Fruit fly (Drosophila melanogaster): Measurements from ENCODE around the gene robo2.

robo2 gene

DNA sequence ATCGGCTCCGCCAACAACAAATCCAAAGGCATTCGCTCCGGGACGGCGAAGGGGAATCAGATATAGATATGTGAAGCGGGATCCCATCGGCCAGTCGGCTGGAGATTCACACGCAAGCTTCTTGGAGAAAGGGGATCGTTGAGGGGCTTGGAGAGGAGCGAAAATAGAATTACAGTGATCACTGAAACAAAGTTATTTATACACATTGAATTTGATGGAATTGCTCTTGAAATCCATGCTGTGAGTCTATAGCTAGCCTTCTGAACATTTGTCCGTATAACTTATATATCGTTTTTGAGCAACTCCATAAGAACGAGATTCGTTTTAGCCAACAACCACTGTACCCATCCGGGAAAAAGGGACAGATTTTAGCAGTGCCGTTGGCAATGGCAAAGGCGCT, 4.6 kb upstream of the robo2 start (continued):
- TF ChIP-seq CG1832 (GFP tag; optimal IDR thresholded peaks at IDR 0.05) (no peak), hbn (GFP tag; IDR thresholded peaks at IDR 0.05; ENCODE audit: partially characterized antibody) (no peak), maf-S (GFP tag; optimal IDR thresholded peaks at IDR 0.05) (no peak), Nf-YC (tag; optimal IDR thresholded peaks at IDR 0.05) (no peak), NC2α (GFP tag; optimal IDR thresholded peaks at IDR 0.05) (no peak), CG14050 (GFP tag; IDR thresholded peaks at IDR 0.05) (no peak), corto (GFP tag; optimal IDR thresholded peaks at IDR 0.05) (peak; percentile 77), CG2120 (GFP tag; optimal IDR thresholded peaks at IDR 0.05) (peak; percentile 26), CG7357 (GFP tag; IDR thresholded peaks at IDR 0.05) (0 out of 3 replicates have a peak, but pooled peaks have one; percentile 21), CG7839 (tag; optimal IDR thresholded peaks at IDR 0.05) (peak; percentile 23), Eip74EF (GFP tag; optimal IDR thresholded peaks at IDR 0.05) (no peak), ssp (GFP tag; IDR thresholded peaks at IDR 0.05) (no peak), slp2 (GFP tag; optimal IDR thresholded peaks at IDR 0.05) (no peak), CG33557 (GFP tag; optimal IDR thresholded peaks at IDR 0.05) (peak; percentile 44), Ada2b (GFP tag; IDR thresholded peaks at IDR 0.05) (peak; percentile 35; the same call in 1 of the 2 replicates), sim (GFP tag; IDR thresholded peaks at IDR 0.05) (no peak), CG14441 (GFP tag; IDR thresholded peaks at IDR 0.05) (0 out of 2 replicates have a peak, but pooled peaks have one; percentile 28), Gsc (GFP tag; IDR thresholded peaks at IDR 0.05) (no peak), CG12104 (GFP tag; optimal IDR thresholded peaks at IDR 0.05) (no peak), CG16813 (GFP tag; IDR thresholded peaks at IDR 0.05; ENCODE audit: partially characterized antibody) (no peak), D (optimal IDR thresholded peaks at IDR 0.05) (no peak), D (GFP tag; optimal IDR thresholded peaks at IDR 0.05) (no peak), cwo (GFP tag; optimal IDR thresholded peaks at IDR 0.05) (no peak), CG8765 (GFP tag; IDR thresholded peaks at IDR 0.05) (no peak), Dref (GFP tag; IDR thresholded peaks at IDR 0.05) (no peak), sisA (GFP tag; IDR thresholded peaks at IDR 0.05) (peak; percentile 29; the same call in 1 of the 2 replicates), Camta (GFP tag; optimal IDR thresholded peaks at IDR 0.05) (no peak), CG11093 (GFP tag; IDR thresholded peaks at IDR 0.05) (no peak), C15 (GFP tag; IDR thresholded peaks at IDR 0.05) (no peak), CG11695 (GFP tag; IDR thresholded peaks at IDR 0.05) (no peak), Mrtf (GFP tag; IDR thresholded peaks at IDR 0.05) (0 out of 3 replicates have a peak, but pooled peaks have one; percentile 32), Hr3 (GFP tag; optimal IDR thresholded peaks at IDR 0.05) (peak; percentile 40), cad (GFP tag; optimal IDR thresholded peaks at IDR 0.05) (no peak), CG6272 (GFP tag; IDR thresholded peaks at IDR 0.05) (no peak), CG7786 (GFP tag; optimal IDR thresholded peaks at IDR 0.05) (peak; percentile 46), CG6813 (GFP tag; optimal IDR thresholded peaks at IDR 0.05) (no peak), sc (optimal IDR thresholded peaks at IDR 0.05) (no peak), sc (GFP tag; optimal IDR thresholded peaks at IDR 0.05) (peak; percentile 66), CG18476 (GFP tag; optimal IDR thresholded peaks at IDR 0.05) (no peak), CG11398 (GFP tag; optimal IDR thresholded peaks at IDR 0.05) (no peak), CG6791 (GFP tag; IDR thresholded peaks at IDR 0.05; ENCODE audit: partially characterized antibody) (no peak), CG3726 (GFP tag; IDR thresholded peaks at IDR 0.05) (no peak), nmo (GFP tag; optimal IDR thresholded peaks at IDR 0.05) (peak; percentile 6), Asciz (GFP tag; optimal IDR thresholded peaks at IDR 0.05) (no peak), CG17612 (GFP tag; IDR thresholded peaks at IDR 0.05) (no peak), en (GFP tag; optimal IDR thresholded peaks at IDR 0.05) (no peak), CTCF (GFP tag; optimal IDR thresholded peaks at IDR 0.05) (no peak), Lhr (GFP tag; optimal IDR thresholded peaks at IDR 0.05) (no peak), amos (GFP tag; IDR thresholded peaks at IDR 0.05; ENCODE audit: partially characterized antibody) (no peak), HmgZ (tag; optimal IDR thresholded peaks at IDR 0.05) (no peak), CG10959 (GFP tag; IDR thresholded peaks at IDR 0.05) (peak; percentile 42; the same call in 1 of the 2 replicates), H2.0 (GFP tag; IDR thresholded peaks at IDR 0.05) (no peak), mam (GFP tag; optimal IDR thresholded peaks at IDR 0.05) (no peak)
